Fruit fly (Drosophila melanogaster) whole organism, embryonic: ENCODE measurements around the gene Arl8.

ENCODE experiments used
- CG14860 ChIP-seq: fragments of 200-800 bp; sonication (Bioruptor generic); IDR thresholded peaks from 3 replicates; pipeline ENCODE4 v1.3.6; 2022; ENCODE audit warnings: missing biosample characterization, missing genetic modification characterization; ENCODE audit not compliant: partially characterized antibody
- CG16779 ChIP-seq: fragments of 200-800 bp; sonication (Bioruptor generic); IDR thresholded peaks from 2 replicates; pipeline ENCODE4 v1.3.6; 2022; ENCODE audit warnings: missing biosample characterization, missing genetic modification characterization

dm6 chr3R:8108770-8109169 is 17.6 kb upstream of the Arl8 start:
- TF ChIP-seq CG14860 (GFP tag; lab: Robert Waterston, UW) (no peak), CG16779 (GFP tag; lab: Robert Waterston, UW) (no peak)
